Fruit fly (Drosophila melanogaster): Measurements from ENCODE around the gene CG9386.
A peak's percentile ranks its signal among the peaks of the same experiment; 100 is the strongest.

CG9386 gene

dm6 chr3R:9563240-9563992, 8.2 kb upstream of the CG9386 start, which contains the start of the genes CG9393 and Vps45:
Gene CG9393, minus strand, starts transcription at chr3R:9563673.
Gene Vps45, plus strand, starts transcription at chr3R:9563924.
- TF ChIP-seq Dfd (GFP tag; optimal IDR thresholded peaks at IDR 0.05) (no peak), Vsx2 (GFP tag; optimal IDR thresholded peaks at IDR 0.05; ENCODE audit: partially characterized antibody) (no peak), OdsH (GFP tag; optimal IDR thresholded peaks at IDR 0.05) (peak; percentile 66), pan (optimal IDR thresholded peaks at IDR 0.05) (no peak), Dif (GFP tag; optimal IDR thresholded peaks at IDR 0.05; ENCODE audit: partially characterized antibody) (no peak), brk (GFP tag; optimal IDR thresholded peaks at IDR 0.05) (no peak), dsf (GFP tag; optimal IDR thresholded peaks at IDR 0.05; ENCODE audit: borderline replicate concordance) (no peak), Hr78 (GFP tag; optimal IDR thresholded peaks at IDR 0.05) (no peak), lola (GFP tag; optimal IDR thresholded peaks at IDR 0.05) (no peak), h (GFP tag; optimal IDR thresholded peaks at IDR 0.05) (peak; percentile 75), CG32264 (GFP tag; optimal IDR thresholded peaks at IDR 0.05) (no peak), CG9705 (GFP tag; optimal IDR thresholded peaks at IDR 0.05) (peak; percentile 46), Mio (GFP tag; optimal IDR thresholded peaks at IDR 0.05) (no peak), tai (GFP tag; optimal IDR thresholded peaks at IDR 0.05) (no peak), Hr83 (GFP tag; optimal IDR thresholded peaks at IDR 0.05; ENCODE audit: poor library complexity, severe bottlenecking) (peak; percentile 7), GATAd (GFP tag; optimal IDR thresholded peaks at IDR 0.05) (peak; percentile 49), Myc (optimal IDR thresholded peaks at IDR 0.05) (peak; percentile 95), CrebA (GFP tag; optimal IDR thresholded peaks at IDR 0.05; ENCODE audit: borderline replicate concordance) (no peak), N (GFP tag; optimal IDR thresholded peaks at IDR 0.05) (no peak), foxo (GFP tag; optimal IDR thresholded peaks at IDR 0.05) (peak in 1 of 2 experiments; percentile 78), woc (GFP tag; optimal IDR thresholded peaks at IDR 0.05) (peak; percentile 90), Rel (GFP tag; optimal IDR thresholded peaks at IDR 0.05) (no peak), Rel (tag; optimal IDR thresholded peaks at IDR 0.05) (peak; percentile 74), Hnf4 (GFP tag; optimal IDR thresholded peaks at IDR 0.05) (no peak), ey (GFP tag; optimal IDR thresholded peaks at IDR 0.05) (peak; percentile 65), Jra (GFP tag; optimal IDR thresholded peaks at IDR 0.05) (no peak), sage (GFP tag; optimal IDR thresholded peaks at IDR 0.05) (no peak), dl (GFP tag; optimal IDR thresholded peaks at IDR 0.05; ENCODE audit: insufficient read depth in 1 of 2, partially characterized antibody in 2 of 2) (no peak), psq (GFP tag; optimal IDR thresholded peaks at IDR 0.05) (peak; percentile 57), sv (GFP tag; optimal IDR thresholded peaks at IDR 0.05) (peak; percentile 73), usp (GFP tag; optimal IDR thresholded peaks at IDR 0.05) (no peak), Abd-B (GFP tag; optimal IDR thresholded peaks at IDR 0.05) (no peak), dmrt93B (GFP tag; optimal IDR thresholded peaks at IDR 0.05) (no peak), Sp1 (GFP tag; optimal IDR thresholded peaks at IDR 0.05) (peak; percentile 45), HLH106 (tag; optimal IDR thresholded peaks at IDR 0.05) (peak; percentile 65), fru (GFP tag; optimal IDR thresholded peaks at IDR 0.05) (no peak), rgr (GFP tag; optimal IDR thresholded peaks at IDR 0.05) (peak; percentile 51), br (GFP tag; optimal IDR thresholded peaks at IDR 0.05) (no peak), jim (GFP tag; optimal IDR thresholded peaks at IDR 0.05) (no peak)

- TF ChIP-seq Mio (GFP tag; optimal IDR thresholded peaks at IDR 0.05), result no peak
- TF ChIP-seq lola (GFP tag; optimal IDR thresholded peaks at IDR 0.05), result no peak
- TF ChIP-seq brk (GFP tag; optimal IDR thresholded peaks at IDR 0.05), result no peak
- TF ChIP-seq dmrt93B (GFP tag; optimal IDR thresholded peaks at IDR 0.05), result no peak
- TF ChIP-seq tai (GFP tag; optimal IDR thresholded peaks at IDR 0.05), result no peak
- TF ChIP-seq usp (GFP tag; optimal IDR thresholded peaks at IDR 0.05), result no peak
- TF ChIP-seq GATAd (GFP tag; optimal IDR thresholded peaks at IDR 0.05), result no peak
- TF ChIP-seq h (GFP tag; optimal IDR thresholded peaks at IDR 0.05), result no peak
- TF ChIP-seq psq (GFP tag; optimal IDR thresholded peaks at IDR 0.05), result no peak
- TF ChIP-seq ey (GFP tag; optimal IDR thresholded peaks at IDR 0.05), result no peak
- TF ChIP-seq sage (GFP tag; optimal IDR thresholded peaks at IDR 0.05), result no peak
- TF ChIP-seq Dfd (GFP tag; optimal IDR thresholded peaks at IDR 0.05), result no peak
- no peak for TF ChIP-seq fru (GFP tag; optimal IDR thresholded peaks at IDR 0.05)
These were observed 5.9 kb upstream of the CG9386 start for dm6 chr3R:9561121-9561520.

Measured in whole organism, wandering third instar larva.